Worm (Caenorhabditis elegans): Measurements from ENCODE around the gene F44E2.9.
A peak's percentile ranks its signal among the peaks of the same experiment; 100 is the strongest.

The F44E2.9 gene

ce11 chrIII:8848372-8848771 is 2.0 kb downstream of the F44E2.9 start, which contains the start of gene F44E2.7:
Gene F44E2.7, minus strand, starts transcription at chrIII:8848472.
- TF ChIP-seq elt-3 (tag; optimal IDR thresholded peaks at IDR 0.05), result no peak
- TF ChIP-seq eor-1 (tag; optimal IDR thresholded peaks at IDR 0.05), result no peak
- TF ChIP-seq pha-4 (tag; optimal IDR thresholded peaks at IDR 0.05), result no peak
- TF ChIP-seq fkh-10 (GFP tag; optimal IDR thresholded peaks at IDR 0.05), result no peak
- TF ChIP-seq mml-1 (tag; optimal IDR thresholded peaks at IDR 0.05), result no peak
- no peak for TF ChIP-seq ama-1 (optimal IDR thresholded peaks at IDR 0.05)
- TF ChIP-seq ceh-16 (tag; optimal IDR thresholded peaks at IDR 0.05), result no peak
- TF ChIP-seq lin-39 (tag; optimal IDR thresholded peaks at IDR 0.05), result no peak
- TF ChIP-seq hmg-11 (tag; optimal IDR thresholded peaks at IDR 0.05), result no peak
- TF ChIP-seq ceh-28 (tag; optimal IDR thresholded peaks at IDR 0.05), result no peak
- no peak for TF ChIP-seq nfya-1 (tag; optimal IDR thresholded peaks at IDR 0.05; ENCODE audit: insufficient read depth)
- TF ChIP-seq elt-2 (tag; optimal IDR thresholded peaks at IDR 0.05), result no peak
- TF ChIP-seq unc-62 (GFP tag; optimal IDR thresholded peaks at IDR 0.05), result no peak
- TF ChIP-seq nhr-28 (tag; optimal IDR thresholded peaks at IDR 0.05), result no peak
- no peak for TF ChIP-seq snpc-4 (tag; optimal IDR thresholded peaks at IDR 0.05)

ce11 chrIII:8847722-8848121 is 2.6 kb downstream of the F44E2.9 start:
- TF ChIP-seq nhr-43 (tag; optimal IDR thresholded peaks at IDR 0.05; ENCODE audit: poor library complexity, severe bottlenecking) (peak; percentile 30), hmg-11 (tag; optimal IDR thresholded peaks at IDR 0.05) (peak; percentile 24), lin-15B (tag; optimal IDR thresholded peaks at IDR 0.05) (peak; percentile 79), nfya-1 (tag; optimal IDR thresholded peaks at IDR 0.05; ENCODE audit: insufficient read depth) (peak; percentile 32), R02D3.7 (tag; optimal IDR thresholded peaks at IDR 0.05) (peak; percentile 9), nhr-23 (tag; optimal IDR thresholded peaks at IDR 0.05) (peak; percentile 69), snpc-4 (tag; optimal IDR thresholded peaks at IDR 0.05) (peak; percentile 44), ceh-82 (tag; optimal IDR thresholded peaks at IDR 0.05) (no peak), lin-39 (tag; optimal IDR thresholded peaks at IDR 0.05) (no peak), pha-4 (tag; optimal IDR thresholded peaks at IDR 0.05) (peak; percentile 73)

DNA sequence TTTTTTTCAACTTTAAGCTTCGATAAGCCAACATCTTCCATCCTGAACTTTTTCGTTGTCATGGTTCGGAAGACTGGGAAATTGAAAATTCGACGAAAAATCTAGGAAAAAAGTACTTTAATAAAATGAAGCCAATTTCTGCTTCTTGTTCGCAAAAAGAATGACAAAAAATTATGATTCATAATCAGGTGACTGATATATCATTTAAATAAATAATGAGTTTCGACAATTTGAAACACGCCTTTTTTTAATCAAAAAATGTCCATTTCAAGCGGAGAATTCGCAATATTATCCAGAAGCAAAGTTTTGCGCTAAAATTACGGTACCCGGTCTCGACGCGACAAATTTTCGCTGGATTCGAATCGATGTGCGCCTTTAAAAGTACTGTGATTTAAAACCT is 5.2 kb downstream of the F44E2.9 start, which contains the start of gene F44E2.6:
Gene F44E2.6, minus strand, starts transcription at position 101 of the 400 bp plus-strand sequence.
- TF ChIP-seq nhr-23 (tag; optimal IDR thresholded peaks at IDR 0.05) (no peak), skn-1 (tag; optimal IDR thresholded peaks at IDR 0.05) (no peak), hmg-11 (tag; optimal IDR thresholded peaks at IDR 0.05) (no peak), ztf-11 (tag; optimal IDR thresholded peaks at IDR 0.05) (no peak), R02D3.7 (tag; optimal IDR thresholded peaks at IDR 0.05) (no peak), ceh-9 (tag; optimal IDR thresholded peaks at IDR 0.05) (no peak), aly-2 (tag; optimal IDR thresholded peaks at IDR 0.05) (no peak), unc-39 (tag; optimal IDR thresholded peaks at IDR 0.05) (no peak), jun-1 (tag; optimal IDR thresholded peaks at IDR 0.05) (no peak), nhr-76 (tag; optimal IDR thresholded peaks at IDR 0.05) (no peak), fkh-2 (tag; optimal IDR thresholded peaks at IDR 0.05) (no peak), ZK546.5 (tag; optimal IDR thresholded peaks at IDR 0.05) (no peak), snpc-4 (tag; optimal IDR thresholded peaks at IDR 0.05) (no peak), pqm-1 (tag; optimal IDR thresholded peaks at IDR 0.05) (no peak), nhr-43 (tag; optimal IDR thresholded peaks at IDR 0.05; ENCODE audit: poor library complexity, severe bottlenecking) (no peak), egl-5 (tag; optimal IDR thresholded peaks at IDR 0.05) (no peak), nhr-67 (tag; optimal IDR thresholded peaks at IDR 0.05) (no peak), lin-15B (tag; optimal IDR thresholded peaks at IDR 0.05) (no peak)

- TF ChIP-seq nhr-23 (tag; optimal IDR thresholded peaks at IDR 0.05) (peak; percentile 57), nhr-77 (tag; optimal IDR thresholded peaks at IDR 0.05) (no peak)
These were observed 6.2 kb downstream of the F44E2.9 start for ce11 chrIII:8844137-8844536.

ce11 chrIII:8839813-8840212 is 10.5 kb downstream of the F44E2.9 start:
- no peak for TF ChIP-seq fkh-2 (tag; optimal IDR thresholded peaks at IDR 0.05)
- TF ChIP-seq tbx-2 (tag; optimal IDR thresholded peaks at IDR 0.05), result no peak
- TF ChIP-seq unc-39 (tag; optimal IDR thresholded peaks at IDR 0.05), result no peak
- no peak for TF ChIP-seq lin-39 (tag; optimal IDR thresholded peaks at IDR 0.05)
- no peak for TF ChIP-seq ztf-4 (tag; optimal IDR thresholded peaks at IDR 0.05)
- TF ChIP-seq R02D3.7 (tag; optimal IDR thresholded peaks at IDR 0.05), result no peak
- TF ChIP-seq elt-1 (tag; optimal IDR thresholded peaks at IDR 0.05), result no peak
- no peak for TF ChIP-seq eor-1 (tag; optimal IDR thresholded peaks at IDR 0.05)
- peak; percentile 56 for TF ChIP-seq nhr-23 (tag; optimal IDR thresholded peaks at IDR 0.05)
- TF ChIP-seq hmg-11 (tag; optimal IDR thresholded peaks at IDR 0.05), result no peak
- no peak for TF ChIP-seq snpc-4 (tag; optimal IDR thresholded peaks at IDR 0.05)
- TF ChIP-seq nhr-25 (tag; optimal IDR thresholded peaks at IDR 0.05), result peak; percentile 14
- no peak for TF ChIP-seq ztf-11 (tag; optimal IDR thresholded peaks at IDR 0.05)

All from whole organism, L3 larva.